Worm (Caenorhabditis elegans) whole organism, early embryonic: Measurements from ENCODE around the gene sri-65.

Experiments used
- B0310.2 ChIP-seq: sonication (generic microtip); optimal IDR thresholded peaks from 2 replicates; lab custom pipeline; 2016; ENCODE audit warnings: mild to moderate bottlenecking, missing genetic modification characterization, missing compliant biosample characterization
- aly-1 ChIP-seq: sonication (generic microtip); optimal IDR thresholded peaks from 2 replicates; lab custom pipeline; 2016; ENCODE audit warnings: missing genetic modification characterization, missing compliant biosample characterization
- ama-1 ChIP-seq: fragments of 150-350 bp; optimal IDR thresholded peaks from 2 replicates; lab custom pipeline; 2014
- ceh-13 ChIP-seq: fragments of 200-800 bp; sonication (Bioruptor generic); optimal IDR thresholded peaks from 2 replicates; lab custom pipeline; 2018; ENCODE audit warnings: mild to moderate bottlenecking, missing genetic modification characterization, missing compliant biosample characterization
- ceh-36 ChIP-seq: sonication (generic microtip); optimal IDR thresholded peaks from 2 replicates; lab custom pipeline; 2016; ENCODE audit warnings: missing genetic modification characterization, inconsistent platforms, missing compliant biosample characterization
- ets-7 ChIP-seq: sonication (generic microtip); optimal IDR thresholded peaks from 2 replicates; lab custom pipeline; 2016; ENCODE audit warnings: missing genotype, missing genetic modification characterization, missing compliant biosample characterization
- flt-1 ChIP-seq: fragments of 200-800 bp; sonication (Bioruptor generic); IDR thresholded peaks from 2 replicates; pipeline ENCODE4 v1.3.6; 2022; ENCODE audit warnings: missing genetic modification characterization, missing compliant biosample characterization
- hmbx-1 ChIP-seq: sonication (generic microtip); optimal IDR thresholded peaks from 2 replicates; lab custom pipeline; 2016; ENCODE audit warnings: mild to moderate bottlenecking, missing genetic modification characterization, missing compliant biosample characterization
- hmg-4 ChIP-seq: fragments of 200-800 bp; sonication (Bioruptor generic); optimal IDR thresholded peaks from 2 replicates; lab custom pipeline; 2018; ENCODE audit warnings: mild to moderate bottlenecking, missing genetic modification characterization, missing compliant biosample characterization
- scrt-1 ChIP-seq: fragments of 200-800 bp; sonication (Bioruptor generic); IDR thresholded peaks from 2 replicates; pipeline ENCODE4 v1.3.6; 2022; ENCODE audit warnings: missing genetic modification characterization, missing compliant biosample characterization
- sea-1 ChIP-seq: fragments of 200-800 bp; sonication (Bioruptor generic); conservative IDR thresholded peaks from 2 replicates; pipeline ENCODE4 v1.3.6; 2022; ENCODE audit warnings: missing genetic modification characterization, missing compliant biosample characterization
- tbx-11 ChIP-seq: fragments of 200-800 bp; sonication (Bioruptor generic); IDR thresholded peaks from 2 replicates; pipeline ENCODE4 v1.3.6; 2022; ENCODE audit warnings: missing genetic modification characterization, missing compliant biosample characterization

DNA sequence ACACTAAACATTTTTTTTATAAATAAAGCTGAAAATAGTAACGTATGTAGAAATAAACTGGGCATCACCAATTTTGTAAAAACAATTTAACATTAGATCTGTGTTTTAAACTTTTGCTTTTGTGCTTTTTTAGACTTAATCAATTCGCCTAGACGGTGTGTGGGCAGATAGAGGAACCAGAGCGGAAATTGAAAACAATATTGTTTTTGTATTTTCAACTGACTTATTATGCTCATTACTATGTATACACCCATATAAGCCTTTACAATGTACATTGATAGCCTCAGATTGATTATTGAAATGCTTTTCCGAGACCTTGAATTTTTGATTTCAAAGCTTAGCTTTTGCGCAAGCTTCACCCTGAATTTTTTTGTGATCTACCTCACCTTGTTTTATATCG, 41.8 kb upstream of the sri-65 start, which contains the start of gene str-73:
- TF ChIP-seq ets-7 (tag; lab: Kevin White, UChicago): no peak
- TF ChIP-seq ceh-36: no peak
- TF ChIP-seq ama-1 (lab: Kevin White, UChicago): no peak
- no peak for TF ChIP-seq hmbx-1 (tag; lab: Kevin White, UChicago)
- no peak for TF ChIP-seq flt-1 (GFP tag; lab: Robert Waterston, UW)
- TF ChIP-seq scrt-1 (GFP tag; lab: Robert Waterston, UW): no peak
- no peak for TF ChIP-seq sea-1 (GFP tag; lab: Robert Waterston, UW)
- TF ChIP-seq tbx-11 (GFP tag; lab: Robert Waterston, UW): no peak
- no peak for TF ChIP-seq hmg-4 (GFP tag; lab: Kevin White, UChicago)
- no peak for TF ChIP-seq aly-1 (tag; lab: Kevin White, UChicago)
- no peak for TF ChIP-seq B0310.2 (tag; lab: Kevin White, UChicago)
- no peak for TF ChIP-seq ceh-13
